Worm (Caenorhabditis elegans) whole organism, L4 larva: Measurements from ENCODE around the gene arrd-10.

Experiments used
- F44E2.7 ChIP-seq: fragments of 200-800 bp; sonication (Bioruptor generic); IDR thresholded peaks from 2 replicates; pipeline ENCODE4 v2.1.2; 2022; ENCODE audit warnings: missing genetic modification characterization, missing compliant biosample characterization
- Y75B8A.6 ChIP-seq: fragments of 200-800 bp; sonication (Bioruptor generic); IDR thresholded peaks from 2 replicates; pipeline ENCODE4 v1.3.6; 2022; ENCODE audit warnings: missing genetic modification reagents, missing genetic modification characterization, missing compliant biosample characterization
- aly-2 ChIP-seq: sonication (generic microtip); optimal IDR thresholded peaks from 2 replicates; lab custom pipeline; 2018; ENCODE audit warnings: missing biosample characterization, missing genetic modification characterization
- ama-1 ChIP-seq: fragments of 150-350 bp; optimal IDR thresholded peaks from 2 replicates; lab custom pipeline; 2014; ENCODE audit warnings: inconsistent platforms, mixed read lengths
- arid-1 ChIP-seq: fragments of 200-800 bp; sonication (Bioruptor generic); conservative IDR thresholded peaks from 2 replicates; pipeline ENCODE4 v1.3.6; 2022; ENCODE audit warnings: missing genetic modification reagents, missing genetic modification characterization, missing compliant biosample characterization
- cey-2 ChIP-seq: sonication (generic microtip); optimal IDR thresholded peaks from 3 replicates; lab custom pipeline; 2017; ENCODE audit warnings: missing genetic modification characterization, mild to moderate bottlenecking, missing compliant biosample characterization, antibody characterized with exemption, borderline replicate concordance; ENCODE audit not compliant: insufficient read depth
- ctbp-1 ChIP-seq: fragments of 200-800 bp; sonication (Bioruptor generic); IDR thresholded peaks from 2 replicates; pipeline ENCODE4 v1.3.6; 2022; ENCODE audit warnings: missing genetic modification reagents, missing genetic modification characterization, missing compliant biosample characterization
- daf-16 ChIP-seq, 3 experiments: sonication (generic microtip); optimal IDR thresholded peaks; 2 replicates each; lab custom pipeline; 2016 to 2017; ENCODE audit warnings: missing genetic modification characterization in 3 of 3, missing genetic modification reagents in 3 of 3, mild to moderate bottlenecking in 2 of 3, missing compliant biosample characterization in 2 of 3, missing biosample characterization in 1 of 3, moderate library complexity in 1 of 3
- daf-8 ChIP-seq: fragments of 200-800 bp; sonication (Bioruptor generic); IDR thresholded peaks from 2 replicates; pipeline ENCODE4 v1.3.6; 2022; ENCODE audit warnings: missing genetic modification characterization, missing compliant biosample characterization
- dpl-1 ChIP-seq: fragments of 150-350 bp; optimal IDR thresholded peaks from 2 replicates; lab custom pipeline; 2014; ENCODE audit warnings: missing biosample characterization, missing genetic modification reagents, missing genetic modification characterization
- duxl-1 ChIP-seq: sonication (generic microtip); optimal IDR thresholded peaks from 2 replicates; lab custom pipeline; 2016; ENCODE audit warnings: mild to moderate bottlenecking, missing genetic modification characterization, moderate library complexity, missing compliant biosample characterization; ENCODE audit not compliant: poor library complexity
- egl-43 ChIP-seq: fragments of 200-800 bp; sonication (Bioruptor generic); IDR thresholded peaks from 2 replicates; pipeline ENCODE4 v1.3.6; 2022; ENCODE audit warnings: missing genetic modification reagents, missing genetic modification characterization, missing compliant biosample characterization
- fkh-10 ChIP-seq: fragments of 150-350 bp; optimal IDR thresholded peaks from 2 replicates; lab custom pipeline; 2014; ENCODE audit warnings: missing biosample characterization, missing genetic modification reagents, missing genetic modification characterization
- fos-1 ChIP-seq: fragments of 150-350 bp; optimal IDR thresholded peaks from 2 replicates; lab custom pipeline; 2014; ENCODE audit warnings: missing biosample characterization, missing genetic modification characterization
- jun-1 ChIP-seq: fragments of 150-350 bp; optimal IDR thresholded peaks from 2 replicates; lab custom pipeline; 2014; ENCODE audit warnings: missing biosample characterization, missing genetic modification reagents, missing genetic modification characterization
- lin-15B ChIP-seq: fragments of 150-350 bp; sonication (generic microtip); optimal IDR thresholded peaks from 3 replicates; lab custom pipeline; 2014; ENCODE audit warnings: missing biosample characterization, missing genetic modification characterization
- lsy-2 ChIP-seq, 2 experiments: fragments of 150-350 bp in 1 of 2; sonication (generic microtip) in 1 of 2; optimal IDR thresholded peaks; 2 replicates each; lab custom pipeline; 2014 to 2017; ENCODE audit warnings: missing biosample characterization in 2 of 2, missing genetic modification characterization in 2 of 2
- nhr-10 ChIP-seq: fragments of 150-350 bp; optimal IDR thresholded peaks from 2 replicates; lab custom pipeline; 2014; ENCODE audit warnings: missing biosample characterization, missing genetic modification characterization
- nhr-111 ChIP-seq: fragments of 200-800 bp; sonication (Bioruptor generic); optimal IDR thresholded peaks from 2 replicates; lab custom pipeline; 2018; ENCODE audit warnings: mild to moderate bottlenecking, missing genetic modification characterization, missing compliant biosample characterization
- nhr-28 ChIP-seq: fragments of 150-350 bp; optimal IDR thresholded peaks from 2 replicates; lab custom pipeline; 2014; ENCODE audit warnings: missing biosample characterization, missing genetic modification characterization
- nhr-41 ChIP-seq: fragments of 200-800 bp; sonication (Bioruptor generic); IDR thresholded peaks from 2 replicates; pipeline ENCODE4 v1.3.6; 2022; ENCODE audit warnings: missing genetic modification reagents, missing genetic modification characterization, missing compliant biosample characterization
- nhr-76 ChIP-seq: fragments of 150-350 bp; optimal IDR thresholded peaks from 2 replicates; lab custom pipeline; 2014; ENCODE audit warnings: missing biosample characterization, missing genetic modification characterization
- php-3 ChIP-seq: fragments of 200-800 bp; sonication (Bioruptor generic); IDR thresholded peaks from 2 replicates; pipeline ENCODE4 v1.3.6; 2022; ENCODE audit warnings: missing genetic modification reagents, missing genetic modification characterization, missing compliant biosample characterization
- set-16 ChIP-seq: fragments of 200-800 bp; sonication (Bioruptor generic); IDR thresholded peaks from 2 replicates; pipeline ENCODE4 v1.3.6; 2022; ENCODE audit warnings: missing genetic modification reagents, missing genetic modification characterization, missing compliant biosample characterization
- tra-1 ChIP-seq: fragments of 200-800 bp; sonication (Bioruptor generic); IDR thresholded peaks from 2 replicates; pipeline ENCODE4 v1.3.6; 2022; ENCODE audit warnings: missing genetic modification reagents, missing genetic modification characterization, missing compliant biosample characterization
- unc-130 ChIP-seq: sonication (generic microtip); optimal IDR thresholded peaks from 2 replicates; lab custom pipeline; 2016; ENCODE audit warnings: missing genetic modification reagents, missing genetic modification characterization, missing compliant biosample characterization
- zfp-2 ChIP-seq: sonication (generic microtip); optimal IDR thresholded peaks from 2 replicates; lab custom pipeline; 2016; ENCODE audit warnings: mild to moderate bottlenecking, missing genetic modification characterization, missing compliant biosample characterization
- ztf-7 ChIP-seq: fragments of 150-350 bp; optimal IDR thresholded peaks from 2 replicates; lab custom pipeline; 2014; ENCODE audit warnings: missing biosample characterization, missing genetic modification characterization

The arrd-10 gene

ce11 chrII:12991594-12991993 is 51.7 kb downstream of the arrd-10 start:
- TF ChIP-seq nhr-28 (tag; lab: Kevin White, UChicago) = no peak
- no peak for TF ChIP-seq php-3 (GFP tag; lab: Robert Waterston, UW)
- no peak for TF ChIP-seq tra-1
- TF ChIP-seq nhr-41 (GFP tag; lab: Robert Waterston, UW) = no peak
- TF ChIP-seq ztf-7 (tag; lab: Kevin White, UChicago) = no peak
- TF ChIP-seq egl-43 (GFP tag; lab: Robert Waterston, UW) = no peak
- no peak for TF ChIP-seq cey-2 (tag; lab: Kevin White, UChicago)
- no peak for TF ChIP-seq duxl-1 (tag; lab: Kevin White, UChicago)
- no peak for TF ChIP-seq aly-2
- TF ChIP-seq lsy-2 (tag; optimal IDR thresholded peaks at IDR 0.05; lab: Kevin White, UChicago) = no peak
- TF ChIP-seq nhr-10 = no peak
- no peak for TF ChIP-seq daf-16 (GFP tag; optimal IDR thresholded peaks at IDR 0.05; lab: Kevin White, UChicago)
- no peak for TF ChIP-seq daf-16 (tag; optimal IDR thresholded peaks at IDR 0.05; lab: Kevin White, UChicago)
- no peak for TF ChIP-seq arid-1 (GFP tag; lab: Robert Waterston, UW)
- TF ChIP-seq F44E2.7 (GFP tag; lab: Robert Waterston, UW) = no peak

- peak; percentile 94 for TF ChIP-seq set-16 (GFP tag; lab: Robert Waterston, UW)
- no peak for TF ChIP-seq jun-1 (tag; lab: Kevin White, UChicago)
- TF ChIP-seq, all 104 proteins: peak for 1
These were observed 52.3 kb downstream of the arrd-10 start for ce11 chrII:12992193-12992592.

- no peak for TF ChIP-seq lsy-2 (tag; optimal IDR thresholded peaks at IDR 0.05; lab: Kevin White, UChicago)
- TF ChIP-seq Y75B8A.6 (GFP tag; lab: Robert Waterston, UW) = no peak
- no peak for TF ChIP-seq zfp-2 (tag; lab: Kevin White, UChicago)
- TF ChIP-seq daf-8 = no peak
- TF ChIP-seq F44E2.7 (GFP tag; lab: Robert Waterston, UW) = no peak
- TF ChIP-seq ctbp-1 (GFP tag; lab: Robert Waterston, UW) = no peak
- no peak for TF ChIP-seq nhr-28 (tag; lab: Kevin White, UChicago)
- TF ChIP-seq dpl-1 (GFP tag; lab: Kevin White, UChicago) = no peak
- TF ChIP-seq unc-130 (GFP tag; lab: Kevin White, UChicago) = no peak
- TF ChIP-seq fkh-10 = no peak
- TF ChIP-seq ama-1 = no peak
- no peak for TF ChIP-seq nhr-76 (tag; lab: Kevin White, UChicago)
- no peak for TF ChIP-seq lin-15B
- no peak for TF ChIP-seq fos-1 (tag; lab: Kevin White, UChicago)
- no peak for TF ChIP-seq nhr-111 (GFP tag; lab: Kevin White, UChicago)
- TF ChIP-seq, all 104 proteins: peak for 0
These were observed 53.1 kb downstream of the arrd-10 start for ce11 chrII:12992980-12993379.
